Worm (Caenorhabditis elegans): ENCODE data around the gene F08F3.4.

ce11 chrV:5459806-5460205 is 49.1 kb downstream of the F08F3.4 start, which contains the start of gene ZC317.2:
- TF ChIP-seq ref-1 (GFP tag; conservative IDR thresholded peaks at IDR 0.05) (no peak), flt-1 (GFP tag; IDR thresholded peaks at IDR 0.05) (no peak), ztf-29 (GFP tag; IDR thresholded peaks at IDR 0.05) (no peak)

Data from whole organism, midembryonic.